Fruit fly (Drosophila melanogaster) ovary, adult (tissue): ENCODE measurements around the gene wwk.

ENCODE experiments used
- CG17801 ChIP-seq: fragments of 200-800 bp; optimal IDR thresholded peaks from 2 replicates; lab custom pipeline; 2019; ENCODE audit warnings: missing biosample characterization, mild to moderate bottlenecking, missing genetic modification characterization, moderate library complexity; ENCODE audit not compliant: partially characterized antibody

The wwk gene

dm6 chr2L:15062095-15062494 is 12.5 kb upstream of the wwk start:
- no peak for TF ChIP-seq CG17801

dm6 chr2L:15065663-15066062 is 8.9 kb upstream of the wwk start:
- no peak for TF ChIP-seq CG17801

DNA sequence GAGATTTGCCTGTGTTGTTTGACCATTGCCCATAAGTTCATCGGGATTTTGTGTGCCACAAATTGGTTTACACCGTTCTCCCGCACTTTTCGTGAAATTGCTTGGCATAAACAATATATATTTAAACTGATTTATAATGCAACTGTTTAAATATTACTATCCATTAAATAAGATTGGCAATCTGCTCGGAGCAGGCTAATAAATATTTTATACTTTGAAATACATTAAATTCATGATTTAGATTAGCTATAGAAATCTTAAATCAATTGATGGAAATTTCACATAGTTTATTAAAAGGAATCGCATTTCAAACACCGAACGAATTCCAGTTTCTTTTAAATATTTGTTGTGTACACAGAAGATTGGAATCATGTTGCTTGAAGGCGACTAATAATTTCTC is 8.4 kb upstream of the wwk start:
- no peak for TF ChIP-seq CG17801

DNA sequence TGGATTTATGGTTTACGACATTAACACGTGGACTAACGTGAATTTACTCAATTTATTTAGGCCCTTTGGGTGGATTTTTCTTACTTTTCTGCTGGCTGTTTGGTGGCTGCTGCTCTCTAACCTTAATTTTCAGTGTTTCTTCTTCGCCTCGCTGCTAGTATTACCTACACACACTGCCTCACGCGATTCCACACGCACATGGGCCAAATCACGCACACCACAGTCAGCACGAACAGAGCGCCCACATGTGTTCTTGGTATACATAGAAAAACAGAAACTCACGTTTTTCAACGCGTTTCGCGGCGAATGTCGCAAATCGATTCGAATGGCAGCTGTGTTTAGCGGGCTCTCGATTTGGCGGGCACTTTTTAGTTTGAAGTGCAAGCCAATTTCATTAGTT is 6.7 kb upstream of the wwk start:
- TF ChIP-seq CG17801: peak; percentile 67

dm6 chr2L:15070216-15070615 is 4.4 kb upstream of the wwk start, which contains the start of gene vig:
Gene vig (minus strand): TSS chr2L:15070316.
- no peak for TF ChIP-seq CG17801

- no peak for TF ChIP-seq CG17801
These were observed 31.5 kb downstream of the wwk start for dm6 chr2L:15106100-15106499.

dm6 chr2L:15107238-15107637 is 32.7 kb downstream of the wwk start:
- no peak for TF ChIP-seq CG17801

- no peak for TF ChIP-seq CG17801
These were observed 34.6 kb downstream of the wwk start, which contains the start of gene CG15269 for dm6 chr2L:15109145-15109544. Gene CG15269 (plus strand): TSS chr2L:15109405.

DNA sequence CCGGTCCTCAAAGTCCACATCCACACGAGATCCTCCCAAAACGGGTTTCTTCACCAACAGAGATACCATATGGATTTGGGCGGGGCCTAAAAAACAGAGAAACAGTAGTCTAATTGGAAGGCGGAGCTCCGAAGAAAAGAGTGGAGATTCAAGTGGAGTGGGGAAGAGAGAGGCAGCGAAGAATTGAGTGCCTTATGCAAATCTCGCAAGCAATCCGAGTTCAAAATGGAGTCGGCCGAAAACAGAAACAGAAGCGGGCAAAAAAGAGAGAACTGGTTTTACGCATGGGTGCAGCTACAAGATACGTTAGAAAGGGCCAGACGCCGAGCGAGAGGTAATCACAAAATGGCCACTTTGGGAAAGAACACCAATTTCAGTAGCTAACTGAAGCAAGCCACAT is 36.7 kb downstream of the wwk start:
- no peak for TF ChIP-seq CG17801

DNA sequence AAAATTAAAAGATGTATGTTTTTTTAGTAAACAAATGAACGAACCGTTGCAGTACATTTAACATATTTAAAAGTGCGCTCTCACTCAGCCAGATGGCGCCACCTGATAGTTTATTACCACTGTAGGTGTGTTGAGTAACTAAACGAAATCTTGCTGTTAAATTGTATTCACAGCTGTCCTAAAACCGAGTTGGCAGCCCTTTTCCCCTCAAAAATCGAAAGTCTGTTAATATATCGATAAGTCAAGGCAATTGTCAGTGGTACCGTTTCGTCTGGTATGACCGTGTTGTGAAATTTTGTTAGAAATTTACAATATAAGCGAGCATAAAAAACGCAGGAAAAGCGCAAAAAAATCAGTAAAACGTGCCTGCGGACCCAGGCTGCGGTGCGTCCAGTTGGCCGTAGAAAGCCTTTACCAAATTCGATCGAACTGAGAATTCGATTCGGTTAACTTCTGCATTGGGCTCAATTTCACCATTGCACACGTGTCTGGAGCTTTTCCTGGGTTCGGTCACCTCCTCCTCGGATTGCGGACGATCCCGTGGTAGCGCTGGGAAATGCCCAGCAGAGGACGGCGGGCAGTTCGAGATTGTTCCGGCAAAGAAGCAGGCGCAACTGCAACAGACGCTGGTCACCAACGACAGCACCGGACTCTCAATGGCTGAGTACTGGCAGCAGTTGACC is 38.8 kb downstream of the wwk start, which contains the start of gene stc:
Gene stc, plus strand, starts transcription at position 247 of the 683 bp plus-strand sequence.
- peak; percentile 17 for TF ChIP-seq CG17801

- no peak for TF ChIP-seq CG17801
These were observed 43.4 kb downstream of the wwk start for dm6 chr2L:15117995-15118394.

dm6 chr2L:15118507-15118906 is 43.9 kb downstream of the wwk start:
- no peak for TF ChIP-seq CG17801
